In the genomic region with DNA sequence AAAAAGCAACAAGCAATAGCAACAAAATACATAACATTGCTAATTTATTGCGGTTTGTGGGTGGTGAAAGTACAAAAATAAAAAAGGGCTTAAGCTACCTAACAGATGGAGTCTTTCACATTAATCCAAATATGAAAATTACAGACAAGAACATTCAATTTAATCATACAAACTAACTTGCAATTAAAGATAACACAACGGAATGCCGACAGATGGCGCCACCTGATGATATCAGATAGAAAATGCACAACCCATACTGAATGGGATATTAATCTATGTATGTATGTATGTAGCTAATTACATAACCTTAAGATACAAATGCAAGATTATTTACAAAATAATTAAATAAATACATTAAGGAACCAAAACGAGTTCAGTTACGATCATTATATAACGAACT, we compare ENCODE assay signal across 2 fruit fly cellular contexts.
TF ChIP-seq lines count a peak whose summit lies in the region.

No protein-coding gene starts in this region.

- peak; percentile 77 to 79 for TF ChIP-seq CTCF in S2 (optimal IDR thresholded peaks at IDR 0.05; lab: Kevin White, UChicago)
- peak; percentile 88 for TF ChIP-seq CTCF in whole organism, embryonic (GFP tag; optimal IDR thresholded peaks at IDR 0.05; lab: Kevin White, UChicago)

TF ChIP-seq in whole organism, embryonic, 481 proteins besides CTCF, POLR2A, EP300 and RAD21:
- no peak for TF ChIP-seq onecut (GFP tag; IDR thresholded peaks at IDR 0.05; lab: Robert Waterston, UW)
- no peak for TF ChIP-seq dysf (GFP tag; IDR thresholded peaks at IDR 0.05; lab: Robert Waterston, UW)
- TF ChIP-seq CG10979 (tag; optimal IDR thresholded peaks at IDR 0.05; lab: Kevin White, UChicago): peak; percentile 82
- no peak for TF ChIP-seq crc (GFP tag; optimal IDR thresholded peaks at IDR 0.05; lab: Kevin White, UChicago)
- no peak for TF ChIP-seq CG9932 (GFP tag; IDR thresholded peaks at IDR 0.05; lab: Robert Waterston, UW)
- peak in 1 of 2 experiments; percentile 67 for TF ChIP-seq Pdp1 (GFP tag; optimal IDR thresholded peaks at IDR 0.05; lab: Kevin White, UChicago)
- no peak for TF ChIP-seq Dll (GFP tag; IDR thresholded peaks at IDR 0.05; lab: Robert Waterston, UW; ENCODE audit: partially characterized antibody)
TF ChIP-seq in whole organism, embryonic: peak in this region for 2.
